Worm (Caenorhabditis elegans) whole organism, mixed stage, embryonic: ENCODE measurements around the gene scl-11.

ENCODE experiments used
- ceh-39 ChIP-seq: fragments of 150-350 bp; optimal IDR thresholded peaks from 2 replicates; lab custom pipeline; 2014; ENCODE audit warnings: missing biosample characterization, missing genetic modification characterization
- elt-1 ChIP-seq: sonication (generic microtip); optimal IDR thresholded peaks from 2 replicates; lab custom pipeline; 2017; ENCODE audit warnings: missing genetic modification characterization, mild to moderate bottlenecking, missing compliant biosample characterization, antibody characterized with exemption, moderate library complexity, borderline replicate concordance; ENCODE audit not compliant: insufficient read depth
- elt-3 ChIP-seq: fragments of 150-350 bp; optimal IDR thresholded peaks from 2 replicates; lab custom pipeline; 2014; ENCODE audit warnings: missing biosample characterization, missing genetic modification characterization
- mab-5 ChIP-seq: fragments of 150-350 bp; optimal IDR thresholded peaks from 2 replicates; lab custom pipeline; 2014; ENCODE audit warnings: missing biosample characterization, missing genetic modification characterization
- mep-1 ChIP-seq: fragments of 150-350 bp; optimal IDR thresholded peaks from 2 replicates; lab custom pipeline; 2017; ENCODE audit warnings: missing biosample characterization, missing genetic modification reagents, missing genetic modification characterization, inconsistent platforms
- mls-2 ChIP-seq: sonication (generic microtip); optimal IDR thresholded peaks from 2 replicates; lab custom pipeline; 2016; ENCODE audit warnings: mild to moderate bottlenecking, missing genetic modification characterization, moderate library complexity, missing compliant biosample characterization
- nhr-237 ChIP-seq: fragments of 150-350 bp; optimal IDR thresholded peaks from 2 replicates; lab custom pipeline; 2014; ENCODE audit warnings: missing biosample characterization, missing genetic modification characterization
- nhr-28 ChIP-seq: fragments of 150-350 bp; optimal IDR thresholded peaks from 2 replicates; lab custom pipeline; 2014; ENCODE audit warnings: missing biosample characterization, missing genetic modification characterization
- snpc-4 ChIP-seq: fragments of 150-350 bp; optimal IDR thresholded peaks from 2 replicates; lab custom pipeline; 2014; ENCODE audit warnings: missing biosample characterization, missing genetic modification characterization
- unc-62 ChIP-seq: fragments of 150-350 bp; optimal IDR thresholded peaks from 2 replicates; lab custom pipeline; 2014; ENCODE audit warnings: missing biosample characterization, missing genetic modification reagents, missing genetic modification characterization
- ztf-11 ChIP-seq: fragments of 150-350 bp; optimal IDR thresholded peaks from 2 replicates; lab custom pipeline; 2014; ENCODE audit warnings: missing biosample characterization, missing genetic modification characterization

DNA sequence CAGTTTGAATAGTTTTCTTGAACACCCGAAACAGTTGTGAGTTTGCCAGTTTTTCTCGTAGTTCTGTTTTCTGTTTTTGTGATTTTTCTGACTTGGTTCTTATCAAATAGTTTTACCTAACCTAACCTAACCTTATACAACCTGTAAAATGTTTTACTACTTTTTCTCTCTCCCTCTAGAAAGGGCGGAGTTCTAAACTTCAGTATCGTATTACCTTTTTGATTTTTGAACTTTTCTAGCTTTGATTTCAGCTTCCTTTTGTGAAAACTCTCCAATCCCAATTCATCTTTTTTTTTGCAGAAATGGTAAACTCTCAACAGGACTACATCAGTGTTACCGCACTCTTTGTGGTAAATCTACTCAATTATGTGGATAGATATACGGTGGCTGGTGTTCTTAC is 35.5 kb downstream of the scl-11 start, which contains the start of gene spin-2:
- TF ChIP-seq ztf-11 (tag; lab: Kevin White, UChicago) (no peak), unc-62 (no peak), ceh-39 (no peak), elt-1 (tag; lab: Kevin White, UChicago) (no peak), nhr-237 (tag; lab: Kevin White, UChicago) (no peak), elt-3 (no peak), snpc-4 (tag; lab: Kevin White, UChicago) (no peak), mep-1 (tag; lab: Kevin White, UChicago) (no peak), mls-2 (tag; lab: Kevin White, UChicago) (no peak), nhr-28 (tag; lab: Kevin White, UChicago) (no peak), mab-5 (no peak)
